Worm (Caenorhabditis elegans) whole organism, young adult: ENCODE data around the gene C03B1.4.

Source experiments
- C17E4.6 ChIP-seq: fragments of 200-800 bp; sonication (Bioruptor generic); IDR thresholded peaks from 2 replicates; pipeline ENCODE4 v1.3.6; 2022; ENCODE audit warnings: missing genetic modification reagents, missing genetic modification characterization, missing compliant biosample characterization
- F52B5.7 ChIP-seq: sonication (generic microtip); optimal IDR thresholded peaks from 2 replicates; lab custom pipeline; 2016; ENCODE audit warnings: mild to moderate bottlenecking, missing genetic modification characterization, missing compliant biosample characterization
- F55B11.4 ChIP-seq: sonication (generic microtip); optimal IDR thresholded peaks from 2 replicates; lab custom pipeline; 2016; ENCODE audit warnings: missing compliant biosample characterization, missing genetic modification characterization, borderline replicate concordance; ENCODE audit not compliant: insufficient read depth
- F57C9.4 ChIP-seq: sonication (generic microtip); optimal IDR thresholded peaks from 2 replicates; lab custom pipeline; 2017; ENCODE audit warnings: mild to moderate bottlenecking, missing genetic modification characterization, missing compliant biosample characterization
- Y53F4B.3 ChIP-seq: fragments of 200-800 bp; sonication (Bioruptor generic); IDR thresholded peaks from 2 replicates; pipeline ENCODE4 v1.3.6; 2022; ENCODE audit warnings: missing genetic modification reagents, missing genetic modification characterization, missing compliant biosample characterization
- Y79H2A.3 ChIP-seq: fragments of 200-800 bp; sonication (Bioruptor generic); conservative IDR thresholded peaks from 2 replicates; pipeline ENCODE4 v1.3.6; 2022; ENCODE audit warnings: missing genetic modification reagents, missing genetic modification characterization, missing compliant biosample characterization
- akir-1 ChIP-seq: fragments of 200-800 bp; sonication (Bioruptor generic); optimal IDR thresholded peaks from 2 replicates; lab custom pipeline; 2018; ENCODE audit warnings: mild to moderate bottlenecking, missing genetic modification characterization, moderate library complexity, missing compliant biosample characterization
- aptf-3 ChIP-seq: fragments of 200-800 bp; sonication (Bioruptor generic); IDR thresholded peaks from 2 replicates; pipeline ENCODE4 v1.3.6; 2022; ENCODE audit warnings: missing genetic modification characterization, missing compliant biosample characterization
- athp-1 ChIP-seq: sonication (generic microtip); optimal IDR thresholded peaks from 2 replicates; lab custom pipeline; 2017; ENCODE audit warnings: mild to moderate bottlenecking, missing genetic modification characterization, missing compliant biosample characterization
- attf-6 ChIP-seq: fragments of 200-800 bp; sonication (Bioruptor generic); IDR thresholded peaks from 2 replicates; pipeline ENCODE4 v1.3.6; 2022; ENCODE audit warnings: missing genetic modification reagents, missing genetic modification characterization, missing compliant biosample characterization
- cebp-2 ChIP-seq: fragments of 200-800 bp; sonication (Bioruptor generic); IDR thresholded peaks from 2 replicates; pipeline ENCODE4 v1.3.6; 2022; ENCODE audit warnings: missing genetic modification characterization, missing compliant biosample characterization
- ceh-58 ChIP-seq: fragments of 200-800 bp; sonication (Bioruptor generic); IDR thresholded peaks from 2 replicates; pipeline ENCODE4 v1.3.6; 2022; ENCODE audit warnings: missing genetic modification characterization, missing compliant biosample characterization
- ceh-79 ChIP-seq: sonication (generic microtip); optimal IDR thresholded peaks from 2 replicates; lab custom pipeline; 2017; ENCODE audit warnings: mild to moderate bottlenecking, missing genetic modification characterization, missing compliant biosample characterization
- efl-1 ChIP-seq: fragments of 150-350 bp; optimal IDR thresholded peaks from 2 replicates; lab custom pipeline; 2014; ENCODE audit warnings: missing biosample characterization, missing genetic modification reagents, missing genetic modification characterization
- egl-44 ChIP-seq: fragments of 200-800 bp; sonication (Bioruptor generic); IDR thresholded peaks from 2 replicates; pipeline ENCODE4 v1.3.6; 2022; ENCODE audit warnings: missing genetic modification reagents, missing genetic modification characterization, missing compliant biosample characterization
- egrh-3 ChIP-seq: fragments of 200-800 bp; sonication (Bioruptor generic); IDR thresholded peaks from 2 replicates; pipeline ENCODE4 v1.3.6; 2022; ENCODE audit warnings: missing genetic modification reagents, missing genetic modification characterization, missing compliant biosample characterization
- hlh-26 ChIP-seq: fragments of 200-800 bp; sonication (Bioruptor generic); conservative IDR thresholded peaks from 2 replicates; pipeline ENCODE4 v1.3.6; 2022; ENCODE audit warnings: missing genetic modification reagents, missing genetic modification characterization, missing compliant biosample characterization
- hmg-20 ChIP-seq: fragments of 200-800 bp; sonication (Bioruptor generic); IDR thresholded peaks from 2 replicates; pipeline ENCODE4 v1.3.6; 2022; ENCODE audit warnings: missing genetic modification reagents, missing genetic modification characterization, missing compliant biosample characterization
- hrde-1 ChIP-seq: sonication (generic microtip); optimal IDR thresholded peaks from 2 replicates; lab custom pipeline; 2016; ENCODE audit warnings: missing genetic modification characterization, mild to moderate bottlenecking, missing compliant biosample characterization, moderate library complexity, missing genotype, missing genetic modification reagents, borderline replicate concordance
- let-607 ChIP-seq, 2 experiments: fragments of 200-800 bp in 1 of 2; sonication (Bioruptor generic) in 1 of 2; sonication (generic microtip) in 1 of 2; optimal IDR thresholded peaks; 2 replicates each; lab custom pipeline; 2016 to 2018; ENCODE audit warnings: mild to moderate bottlenecking in 2 of 2, missing compliant biosample characterization in 2 of 2, missing genetic modification characterization in 2 of 2, moderate library complexity in 2 of 2, missing genotype in 1 of 2
- lsl-1 ChIP-seq: fragments of 200-800 bp; sonication (Bioruptor generic); optimal IDR thresholded peaks from 2 replicates; lab custom pipeline; 2018; ENCODE audit warnings: mild to moderate bottlenecking, missing genetic modification characterization, moderate library complexity, missing compliant biosample characterization
- lsy-27 ChIP-seq: sonication (generic microtip); optimal IDR thresholded peaks from 2 replicates; lab custom pipeline; 2017; ENCODE audit warnings: missing genetic modification characterization, mild to moderate bottlenecking, missing compliant biosample characterization, antibody characterized with exemption, missing genotype, borderline replicate concordance; ENCODE audit not compliant: insufficient read depth
- mes-4 ChIP-seq: sonication (generic microtip); optimal IDR thresholded peaks from 2 replicates; lab custom pipeline; 2016; ENCODE audit warnings: missing genotype, missing genetic modification characterization, missing compliant biosample characterization
- mxl-1 ChIP-seq: sonication (generic microtip); optimal IDR thresholded peaks from 2 replicates; lab custom pipeline; 2016; ENCODE audit warnings: missing genetic modification characterization, missing compliant biosample characterization
- repo-1 ChIP-seq: sonication (generic microtip); optimal IDR thresholded peaks from 2 replicates; lab custom pipeline; 2017; ENCODE audit warnings: mild to moderate bottlenecking, missing genetic modification characterization, missing compliant biosample characterization
- snpc-1.3 ChIP-seq: sonication (generic microtip); optimal IDR thresholded peaks from 2 replicates; lab custom pipeline; 2017; ENCODE audit warnings: missing genetic modification characterization, mild to moderate bottlenecking, missing compliant biosample characterization, antibody characterized with exemption, moderate library complexity, missing genotype, missing genetic modification reagents; ENCODE audit not compliant: insufficient read depth
- snpc-4 ChIP-seq, 5 experiments: fragments of 150-350 bp in 1 of 5; sonication (generic microtip) in 4 of 5; optimal IDR thresholded peaks; 2 replicates each; lab custom pipeline; 2014 to 2018; ENCODE audit warnings: missing genetic modification characterization in 5 of 5, missing biosample characterization in 3 of 5, antibody characterized with exemption in 2 of 5, mild to moderate bottlenecking in 2 of 5, missing compliant biosample characterization in 2 of 5, missing genotype in 2 of 5, moderate library complexity in 2 of 5, missing genetic modification reagents in 1 of 5
- somi-1 ChIP-seq: fragments of 200-800 bp; sonication (Bioruptor generic); optimal IDR thresholded peaks from 2 replicates; lab custom pipeline; 2018; ENCODE audit warnings: mild to moderate bottlenecking, missing genetic modification characterization, missing compliant biosample characterization
- unc-62 ChIP-seq: fragments of 150-350 bp; optimal IDR thresholded peaks from 2 replicates; lab custom pipeline; 2014; ENCODE audit warnings: missing biosample characterization, missing genetic modification reagents, missing genetic modification characterization
- xnd-1 ChIP-seq: sonication (generic microtip); optimal IDR thresholded peaks from 2 replicates; lab custom pipeline; 2016; ENCODE audit warnings: missing genotype, missing genetic modification reagents, missing genetic modification characterization, missing compliant biosample characterization
- ztf-22 ChIP-seq: fragments of 200-800 bp; sonication (Bioruptor generic); optimal IDR thresholded peaks from 2 replicates; lab custom pipeline; 2018; ENCODE audit warnings: mild to moderate bottlenecking, missing genetic modification characterization, moderate library complexity, missing compliant biosample characterization
- ztf-25 ChIP-seq: fragments of 200-800 bp; sonication (Bioruptor generic); IDR thresholded peaks from 2 replicates; pipeline ENCODE4 v1.3.6; 2022; ENCODE audit warnings: missing genetic modification reagents, missing genetic modification characterization, missing compliant biosample characterization
- ztf-26 ChIP-seq: sonication (generic microtip); optimal IDR thresholded peaks from 2 replicates; lab custom pipeline; 2017; ENCODE audit warnings: missing genetic modification characterization, missing compliant biosample characterization
- ztf-3 ChIP-seq: fragments of 200-800 bp; sonication (Bioruptor generic); optimal IDR thresholded peaks from 2 replicates; lab custom pipeline; 2018; ENCODE audit warnings: mild to moderate bottlenecking, missing genetic modification characterization, missing compliant biosample characterization
- ztf-6 ChIP-seq: fragments of 200-800 bp; sonication (Bioruptor generic); IDR thresholded peaks from 2 replicates; pipeline ENCODE4 v1.3.6; 2022; ENCODE audit warnings: missing genetic modification reagents, missing genetic modification characterization, missing compliant biosample characterization

C03B1.4 gene

ce11 chrX:6385185-6385584, 20.9 kb downstream of the C03B1.4 start, which contains the start of gene igdb-3:
Gene igdb-3 (plus strand): TSS chrX:6385485.
- no peak for TF ChIP-seq ztf-6 (GFP tag; lab: Robert Waterston, UW)
- no peak for TF ChIP-seq F55B11.4 (tag; lab: Kevin White, UChicago)
- no peak for TF ChIP-seq attf-6 (GFP tag; lab: Robert Waterston, UW)
- no peak for TF ChIP-seq ztf-26
- no peak for TF ChIP-seq akir-1 (GFP tag; lab: Kevin White, UChicago)
- no peak for TF ChIP-seq ztf-3 (GFP tag; lab: Kevin White, UChicago)
- TF ChIP-seq lsl-1 (GFP tag; lab: Kevin White, UChicago) = no peak
- no peak for TF ChIP-seq cebp-2
- TF ChIP-seq egrh-3 (GFP tag; lab: Robert Waterston, UW) = no peak
- TF ChIP-seq egl-44 = no peak
- TF ChIP-seq athp-1 (tag; lab: Kevin White, UChicago) = no peak
- TF ChIP-seq hrde-1 (tag; lab: Kevin White, UChicago) = no peak
- TF ChIP-seq ceh-79 (tag; lab: Kevin White, UChicago) = no peak

- TF ChIP-seq unc-62 (no peak), attf-6 (GFP tag; lab: Robert Waterston, UW) (no peak), hlh-26 (GFP tag; lab: Robert Waterston, UW) (no peak), ztf-25 (no peak), ceh-79 (tag; lab: Kevin White, UChicago) (no peak), let-607 (tag; optimal IDR thresholded peaks at IDR 0.05; lab: Kevin White, UChicago) (no peak), lsy-27 (tag; lab: Kevin White, UChicago) (no peak), ceh-58 (no peak), hmg-20 (GFP tag; lab: Robert Waterston, UW) (no peak), ztf-22 (GFP tag; lab: Kevin White, UChicago) (no peak), mes-4 (tag; lab: Kevin White, UChicago) (no peak), repo-1 (tag; lab: Kevin White, UChicago) (no peak), mxl-1 (tag; lab: Kevin White, UChicago) (no peak), somi-1 (GFP tag; lab: Kevin White, UChicago) (no peak), F55B11.4 (tag; lab: Kevin White, UChicago) (no peak), aptf-3 (GFP tag; lab: Robert Waterston, UW) (no peak), F52B5.7 (no peak), xnd-1 (no peak), snpc-4 (GFP tag; optimal IDR thresholded peaks at IDR 0.05; lab: Kevin White, UChicago) (no peak), snpc-4 (tag; optimal IDR thresholded peaks at IDR 0.05; lab: Kevin White, UChicago) (no peak)
- TF ChIP-seq, all 124 proteins: peak for 0
Measured at ce11 chrX:6388639-6389038, 24.3 kb downstream of the C03B1.4 start.

ce11 chrX:6391491-6391890, 27.2 kb downstream of the C03B1.4 start, which contains the start of gene igcm-2:
Gene igcm-2 (minus strand): TSS chrX:6391591.
- no peak for TF ChIP-seq F57C9.4 (tag; lab: Kevin White, UChicago)
- no peak for TF ChIP-seq C17E4.6 (GFP tag; lab: Robert Waterston, UW)
- TF ChIP-seq, all 124 proteins: peak for 0

ce11 chrX:6399450-6399849, 35.2 kb downstream of the C03B1.4 start:
- TF ChIP-seq efl-1 (GFP tag; lab: Kevin White, UChicago) (no peak), snpc-1.3 (no peak), Y53F4B.3 (GFP tag; lab: Robert Waterston, UW) (no peak), Y79H2A.3 (GFP tag; lab: Robert Waterston, UW) (no peak)
